Worm (Caenorhabditis elegans): ENCODE measurements around the gene mrps-18B.

Gene mrps-18B

DNA sequence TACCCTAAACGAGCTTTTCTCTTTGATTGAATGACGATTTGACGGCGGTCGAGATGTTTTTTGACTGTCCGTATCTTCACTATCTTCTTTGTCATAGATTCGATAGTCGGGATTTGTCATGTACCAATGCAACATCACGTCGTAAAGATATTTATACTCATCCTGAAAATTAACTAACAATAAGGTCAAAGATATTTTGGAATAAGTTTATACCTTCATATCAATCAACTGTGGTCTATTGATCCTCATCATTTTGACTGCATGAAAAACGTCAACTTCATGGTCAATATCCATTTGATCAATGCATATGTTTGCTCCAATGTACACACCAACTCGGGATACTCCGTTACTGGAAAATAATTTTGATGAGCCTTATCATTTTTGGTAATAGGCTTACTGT lies 37.4 kb upstream of the mrps-18B start:
- no peak for TF ChIP-seq pha-4 (tag; optimal IDR thresholded peaks at IDR 0.05)
- TF ChIP-seq unc-120 (tag; optimal IDR thresholded peaks at IDR 0.05; ENCODE audit: poor library complexity, severe bottlenecking), result no peak
- no peak for TF ChIP-seq tbx-8 (GFP tag; optimal IDR thresholded peaks at IDR 0.05)
- TF ChIP-seq mep-1 (tag; optimal IDR thresholded peaks at IDR 0.05), result no peak
- TF ChIP-seq blmp-1 (tag; optimal IDR thresholded peaks at IDR 0.05), result no peak
- TF ChIP-seq ham-2 (GFP tag; optimal IDR thresholded peaks at IDR 0.05), result no peak
- no peak for TF ChIP-seq sem-2 (GFP tag; optimal IDR thresholded peaks at IDR 0.05)
- no peak for TF ChIP-seq nhr-2 (tag; optimal IDR thresholded peaks at IDR 0.05)
- no peak for TF ChIP-seq elt-1 (tag; optimal IDR thresholded peaks at IDR 0.05; ENCODE audit: borderline replicate concordance, insufficient read depth)
- no peak for TF ChIP-seq elt-3 (tag; optimal IDR thresholded peaks at IDR 0.05)
- no peak for TF ChIP-seq ceh-83 (GFP tag; optimal IDR thresholded peaks at IDR 0.05)
- TF ChIP-seq hlh-1 (tag; optimal IDR thresholded peaks at IDR 0.05), result no peak
- no peak for TF ChIP-seq ces-1 (GFP tag; optimal IDR thresholded peaks at IDR 0.05)

DNA sequence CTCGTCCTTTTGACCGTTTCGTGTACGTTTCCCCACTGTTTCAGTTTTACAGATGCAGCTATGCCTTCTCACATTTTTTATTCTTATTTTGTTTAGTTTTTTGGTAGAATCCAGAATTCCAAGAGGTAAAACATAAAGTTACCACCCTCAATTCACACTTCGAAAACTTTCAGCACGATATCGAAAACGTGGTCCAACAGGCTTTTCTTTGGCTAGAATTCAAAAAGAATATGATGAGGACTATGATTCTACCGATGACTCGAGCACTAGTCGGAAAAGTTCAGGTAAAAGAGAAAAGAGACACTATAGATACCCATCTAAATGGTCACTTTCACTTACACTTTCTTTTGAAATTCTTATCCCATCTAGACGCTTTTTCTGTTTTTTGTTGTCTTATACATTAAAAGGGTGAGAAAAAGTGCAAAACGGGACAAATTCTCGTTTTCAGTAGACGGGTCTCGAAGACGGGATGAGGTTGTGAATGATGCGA lies 31.2 kb upstream of the mrps-18B start, which contains the start of gene M05D6.9:
M05D6.9 (plus strand) TSS at position 51 of the 490 bp plus-strand sequence.
- TF ChIP-seq mab-5 (tag; optimal IDR thresholded peaks at IDR 0.05) (no peak), unc-39 (tag; optimal IDR thresholded peaks at IDR 0.05) (no peak), ceh-39 (tag; optimal IDR thresholded peaks at IDR 0.05) (no peak), snpc-4 (tag; optimal IDR thresholded peaks at IDR 0.05) (no peak), M03D4.4 (tag; optimal IDR thresholded peaks at IDR 0.05) (no peak), nhr-28 (tag; optimal IDR thresholded peaks at IDR 0.05) (no peak), ham-2 (GFP tag; optimal IDR thresholded peaks at IDR 0.05) (no peak)

DNA sequence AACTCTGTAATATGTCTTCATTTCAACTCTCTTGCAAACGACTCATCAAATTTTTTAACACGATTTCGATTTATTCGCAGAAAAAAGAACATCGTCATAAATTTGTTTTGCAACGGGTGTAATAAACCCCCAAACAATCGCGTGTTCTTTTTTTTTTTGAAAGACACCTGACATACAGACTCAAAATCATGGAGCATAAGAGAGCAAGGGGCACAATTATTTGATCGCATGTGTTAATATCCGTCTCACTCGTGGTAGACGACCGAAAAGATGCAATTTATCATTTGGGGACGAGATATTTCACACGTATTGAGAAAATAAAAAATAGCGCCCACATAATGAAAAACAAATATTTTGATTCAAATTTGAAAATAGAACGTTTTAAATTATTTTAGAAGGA lies 29.3 kb upstream of the mrps-18B start:
- TF ChIP-seq M03D4.4 (tag; optimal IDR thresholded peaks at IDR 0.05), result no peak
- TF ChIP-seq nhr-76 (tag; optimal IDR thresholded peaks at IDR 0.05), result no peak
- TF ChIP-seq snpc-4 (tag; optimal IDR thresholded peaks at IDR 0.05), result no peak
- no peak for TF ChIP-seq hlh-1 (tag; optimal IDR thresholded peaks at IDR 0.05)
- no peak for TF ChIP-seq unc-39 (tag; optimal IDR thresholded peaks at IDR 0.05)
- TF ChIP-seq elt-3 (tag; optimal IDR thresholded peaks at IDR 0.05), result no peak
- no peak for TF ChIP-seq nhr-28 (tag; optimal IDR thresholded peaks at IDR 0.05)
- TF ChIP-seq ceh-39 (tag; optimal IDR thresholded peaks at IDR 0.05), result no peak
- no peak for TF ChIP-seq sem-2 (GFP tag; optimal IDR thresholded peaks at IDR 0.05)
- TF ChIP-seq unc-62 (GFP tag; optimal IDR thresholded peaks at IDR 0.05), result no peak

DNA sequence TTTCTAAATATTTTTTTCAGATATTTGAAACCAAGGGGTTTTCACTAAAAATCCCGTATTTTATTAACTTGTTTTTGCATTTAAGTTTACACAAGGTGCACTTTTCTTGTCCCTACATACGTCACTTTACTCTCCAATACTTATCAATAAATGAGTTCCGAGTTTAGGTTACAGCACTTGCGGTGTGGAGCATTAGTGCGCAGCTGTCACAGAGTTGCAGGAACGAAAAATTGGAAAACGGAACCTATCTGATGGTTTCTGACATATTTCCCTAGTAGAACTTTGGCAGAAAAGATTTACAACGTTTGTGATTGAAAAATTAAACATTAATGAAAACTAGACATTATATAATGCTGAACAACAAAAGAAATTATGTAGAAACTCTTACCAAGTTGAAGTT lies 27.3 kb upstream of the mrps-18B start:
- TF ChIP-seq cnd-1 (tag; optimal IDR thresholded peaks at IDR 0.05), result no peak
- TF ChIP-seq nhr-237 (tag; optimal IDR thresholded peaks at IDR 0.05), result no peak
- no peak for TF ChIP-seq ceh-83 (GFP tag; optimal IDR thresholded peaks at IDR 0.05)
- peak; percentile 96 for TF ChIP-seq hlh-1 (tag; optimal IDR thresholded peaks at IDR 0.05)
- TF ChIP-seq lsy-2 (tag; optimal IDR thresholded peaks at IDR 0.05), result no peak
- no peak for TF ChIP-seq elt-1 (tag; optimal IDR thresholded peaks at IDR 0.05; ENCODE audit: borderline replicate concordance, insufficient read depth)

DNA sequence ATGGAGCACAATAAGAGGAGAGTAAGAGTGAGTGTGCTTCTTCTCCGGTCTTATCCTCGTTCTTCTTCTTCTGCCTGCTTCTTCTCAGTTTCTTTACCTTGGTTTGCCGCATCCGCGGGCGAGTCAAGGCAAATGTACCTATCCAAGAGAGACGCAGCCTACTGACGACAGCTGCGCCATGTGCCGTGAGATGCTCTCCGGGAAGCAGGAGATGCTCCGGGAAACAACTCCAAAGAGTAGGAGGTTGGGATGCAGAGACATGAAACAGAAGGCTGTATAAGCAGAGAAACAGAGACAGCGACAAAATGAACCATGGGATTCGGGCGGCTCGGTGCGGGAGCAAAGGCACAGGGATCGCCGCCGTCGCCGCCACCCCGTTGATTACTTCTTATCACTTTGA lies 26.5 kb upstream of the mrps-18B start:
- TF ChIP-seq hlh-1 (tag; optimal IDR thresholded peaks at IDR 0.05) (peak; percentile 100), unc-62 (GFP tag; optimal IDR thresholded peaks at IDR 0.05) (peak; percentile 66), unc-120 (tag; optimal IDR thresholded peaks at IDR 0.05; ENCODE audit: poor library complexity, severe bottlenecking) (peak; percentile 95), unc-39 (tag; optimal IDR thresholded peaks at IDR 0.05) (no peak), M03D4.4 (tag; optimal IDR thresholded peaks at IDR 0.05) (peak; percentile 25), drap-1 (GFP tag; optimal IDR thresholded peaks at IDR 0.05) (no peak), snpc-4 (tag; optimal IDR thresholded peaks at IDR 0.05) (no peak)

DNA sequence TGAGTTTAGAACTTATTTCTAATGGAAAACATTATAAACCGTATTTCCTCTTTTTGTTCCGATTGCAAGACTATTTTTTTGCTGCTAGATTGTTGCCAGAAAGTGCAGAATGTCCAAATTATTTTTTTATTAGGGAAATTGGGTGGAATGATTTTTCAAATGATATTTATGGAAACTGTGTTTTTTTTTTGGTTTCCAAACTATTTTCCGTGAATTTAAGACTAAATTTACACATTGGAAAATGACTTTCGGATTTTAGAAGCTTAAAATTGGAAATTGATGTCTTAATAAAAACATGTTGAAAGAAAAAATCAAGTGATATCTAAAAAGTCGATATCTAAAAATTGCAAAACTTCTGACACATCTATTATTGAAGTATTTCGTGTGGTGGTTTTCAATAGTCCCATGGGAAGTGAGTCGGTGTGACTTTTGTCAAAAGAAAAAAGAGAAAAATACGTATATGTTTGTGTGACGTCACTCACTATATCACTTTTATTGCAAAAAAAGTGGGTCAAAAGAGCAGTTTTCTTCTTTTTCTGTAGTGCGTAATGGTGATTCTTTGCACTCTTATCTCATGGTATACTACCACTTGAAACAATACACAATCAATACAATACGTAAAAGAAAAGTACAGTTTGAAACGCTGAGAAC lies 21.3 kb upstream of the mrps-18B start:
- TF ChIP-seq snpc-4 (tag; optimal IDR thresholded peaks at IDR 0.05) (no peak), unc-39 (tag; optimal IDR thresholded peaks at IDR 0.05) (no peak), M03D4.4 (tag; optimal IDR thresholded peaks at IDR 0.05) (no peak), bed-3 (GFP tag; optimal IDR thresholded peaks at IDR 0.05) (no peak), drap-1 (GFP tag; optimal IDR thresholded peaks at IDR 0.05) (no peak), ceh-43 (GFP tag; optimal IDR thresholded peaks at IDR 0.05) (no peak), mls-2 (tag; optimal IDR thresholded peaks at IDR 0.05) (no peak), ham-2 (GFP tag; optimal IDR thresholded peaks at IDR 0.05) (no peak), nhr-237 (tag; optimal IDR thresholded peaks at IDR 0.05) (no peak), elt-3 (tag; optimal IDR thresholded peaks at IDR 0.05) (no peak), lsy-2 (tag; optimal IDR thresholded peaks at IDR 0.05) (no peak), unc-120 (tag; optimal IDR thresholded peaks at IDR 0.05; ENCODE audit: poor library complexity, severe bottlenecking) (no peak), pha-4 (tag; optimal IDR thresholded peaks at IDR 0.05) (no peak), ces-1 (GFP tag; optimal IDR thresholded peaks at IDR 0.05) (no peak)
